Worm (Caenorhabditis elegans): ENCODE data around the gene F49E2.2.

F49E2.2 gene

DNA sequence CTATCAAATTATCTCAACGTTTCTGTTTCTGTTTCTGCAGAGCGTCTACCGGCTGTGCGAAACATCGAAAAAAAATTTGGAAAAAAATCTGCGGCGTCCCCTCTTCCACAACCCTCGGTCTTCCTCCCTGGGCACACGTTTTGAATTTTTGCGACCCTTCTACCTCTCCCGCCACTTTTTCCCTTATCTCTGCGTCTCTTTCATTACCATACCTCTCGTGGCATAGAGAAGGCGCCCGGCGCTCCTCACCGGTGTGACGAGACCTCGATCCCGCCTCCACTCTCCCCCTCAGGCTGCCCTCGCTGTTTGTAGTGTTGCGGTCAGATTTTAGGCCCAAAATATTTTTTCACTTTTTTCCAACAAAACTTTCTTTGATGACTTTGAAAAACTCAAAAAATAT, 14.1 kb upstream of the F49E2.2 start (continued):
- TF ChIP-seq C34B4.2 (tag; optimal IDR thresholded peaks at IDR 0.05) (no peak), lsy-2 (tag; optimal IDR thresholded peaks at IDR 0.05) (peak in 1 of 2 experiments; percentile 22), nhr-19 (GFP tag; conservative IDR thresholded peaks at IDR 0.05) (no peak), unc-98 (GFP tag; IDR thresholded peaks at IDR 0.05) (no peak), unc-30 (tag; optimal IDR thresholded peaks at IDR 0.05) (no peak), C04F5.9 (tag; optimal IDR thresholded peaks at IDR 0.05) (no peak)

- TF ChIP-seq unc-98 (GFP tag; IDR thresholded peaks at IDR 0.05) (no peak), fkh-4 (tag; optimal IDR thresholded peaks at IDR 0.05; ENCODE audit: borderline replicate concordance) (no peak), C04F5.9 (tag; optimal IDR thresholded peaks at IDR 0.05) (no peak), dpl-1 (GFP tag; optimal IDR thresholded peaks at IDR 0.05) (no peak), ztf-4 (tag; optimal IDR thresholded peaks at IDR 0.05) (no peak), tlp-1 (tag; optimal IDR thresholded peaks at IDR 0.05) (no peak), ceh-90 (tag; optimal IDR thresholded peaks at IDR 0.05) (no peak), unc-86 (tag; optimal IDR thresholded peaks at IDR 0.05) (no peak), elt-2 (tag; optimal IDR thresholded peaks at IDR 0.05) (peak; percentile 51), sup-37 (GFP tag; optimal IDR thresholded peaks at IDR 0.05) (no peak), pag-3 (tag; optimal IDR thresholded peaks at IDR 0.05; ENCODE audit: borderline replicate concordance, insufficient read depth) (peak; percentile 34), ceh-82 (tag; optimal IDR thresholded peaks at IDR 0.05) (no peak), C34B4.2 (tag; optimal IDR thresholded peaks at IDR 0.05) (no peak), snu-23 (GFP tag; optimal IDR thresholded peaks at IDR 0.05) (peak; percentile 9), ama-1 (optimal IDR thresholded peaks at IDR 0.05) (no peak), zip-4 (GFP tag; optimal IDR thresholded peaks at IDR 0.05) (no peak), skn-1 (tag; optimal IDR thresholded peaks at IDR 0.05) (no peak), sox-4 (tag; optimal IDR thresholded peaks at IDR 0.05) (no peak), nhr-85 (tag) (peak; percentile 95), fos-1 (tag; optimal IDR thresholded peaks at IDR 0.05) (no peak), fkh-8 (tag; optimal IDR thresholded peaks at IDR 0.05) (no peak), lir-3 (tag; optimal IDR thresholded peaks at IDR 0.05; ENCODE audit: poor library complexity) (no peak), mdl-1 (tag; optimal IDR thresholded peaks at IDR 0.05) (peak in 1 of 2 experiments; percentile 37), rnt-1 (tag; optimal IDR thresholded peaks at IDR 0.05) (no peak), nhr-90 (tag; optimal IDR thresholded peaks at IDR 0.05; ENCODE audit: poor library complexity) (no peak), C16A3.4 (tag; optimal IDR thresholded peaks at IDR 0.05) (peak; percentile 11), nhr-84 (tag; optimal IDR thresholded peaks at IDR 0.05) (no peak), lin-39 (tag; optimal IDR thresholded peaks at IDR 0.05) (no peak), elt-3 (tag; optimal IDR thresholded peaks at IDR 0.05) (peak in 4 of 6 experiments; percentile 17 to 76 (median 42)), alr-1 (tag; optimal IDR thresholded peaks at IDR 0.05; ENCODE audit: borderline replicate concordance) (no peak), efl-1 (optimal IDR thresholded peaks at IDR 0.05) (no peak), efl-1 (GFP tag; optimal IDR thresholded peaks at IDR 0.05 in 1 of 2) (peak in 1 of 2 experiments; percentile 2), lin-35 (GFP tag; optimal IDR thresholded peaks at IDR 0.05) (peak in 1 of 2 experiments; percentile 65), zag-1 (tag; optimal IDR thresholded peaks at IDR 0.05) (no peak), ceh-88 (GFP tag; IDR thresholded peaks at IDR 0.05) (no peak), xbp-1 (tag; optimal IDR thresholded peaks at IDR 0.05) (no peak), pqm-1 (tag; optimal IDR thresholded peaks at IDR 0.05) (no peak), unc-130 (tag; optimal IDR thresholded peaks at IDR 0.05) (no peak), ceh-8 (GFP tag; optimal IDR thresholded peaks at IDR 0.05) (no peak), jun-1 (tag; optimal IDR thresholded peaks at IDR 0.05) (peak; percentile 27), ztf-11 (tag; optimal IDR thresholded peaks at IDR 0.05) (no peak), blmp-1 (tag; optimal IDR thresholded peaks at IDR 0.05) (peak; percentile 95), fkh-10 (GFP tag; optimal IDR thresholded peaks at IDR 0.05) (no peak), mab-9 (GFP tag; IDR thresholded peaks at IDR 0.05) (no peak), lin-13 (GFP tag; optimal IDR thresholded peaks at IDR 0.05) (no peak), swsn-7 (tag; optimal IDR thresholded peaks at IDR 0.05) (no peak), nhr-71 (tag; optimal IDR thresholded peaks at IDR 0.05) (peak; percentile 53), nhr-19 (GFP tag; conservative IDR thresholded peaks at IDR 0.05) (peak; percentile 10; the same call in 1 of the 2 replicates), snpc-4 (tag; optimal IDR thresholded peaks at IDR 0.05) (no peak)
Observed at ce11 chrX:9553095-9553494, 13.4 kb upstream of the F49E2.2 start.
